Worm (Caenorhabditis elegans) whole organism, late embryonic: ENCODE data around the gene glr-2.

Experiments used
- K02D7.2 ChIP-seq: sonication (generic microtip); optimal IDR thresholded peaks from 2 replicates; lab custom pipeline; 2017; ENCODE audit warnings: mild to moderate bottlenecking, missing genetic modification characterization, missing compliant biosample characterization
- ceh-45 ChIP-seq: fragments of 200-800 bp; sonication (Bioruptor generic); IDR thresholded peaks from 2 replicates; pipeline ENCODE4 v1.3.6; 2022; ENCODE audit warnings: missing genetic modification reagents, missing genetic modification characterization, missing compliant biosample characterization
- ceh-9 ChIP-seq: sonication (generic microtip); optimal IDR thresholded peaks from 2 replicates; lab custom pipeline; 2016; ENCODE audit warnings: mild to moderate bottlenecking, missing genetic modification characterization, inconsistent platforms, missing compliant biosample characterization
- ets-4 ChIP-seq: sonication (generic microtip); optimal IDR thresholded peaks from 2 replicates; lab custom pipeline; 2016; ENCODE audit warnings: missing genetic modification characterization, missing compliant biosample characterization
- hlh-13 ChIP-seq: fragments of 200-800 bp; sonication (Bioruptor generic); optimal IDR thresholded peaks from 2 replicates; lab custom pipeline; 2018; ENCODE audit warnings: mild to moderate bottlenecking, missing genetic modification characterization, missing compliant biosample characterization
- lim-6 ChIP-seq: sonication (generic microtip); optimal IDR thresholded peaks from 2 replicates; lab custom pipeline; 2016; ENCODE audit warnings: missing genetic modification characterization, missing compliant biosample characterization
- nhr-11 ChIP-seq: fragments of 150-350 bp; optimal IDR thresholded peaks from 2 replicates; lab custom pipeline; 2014; ENCODE audit warnings: missing biosample characterization, missing genetic modification characterization
- rnt-1 ChIP-seq: sonication (generic microtip); optimal IDR thresholded peaks from 2 replicates; lab custom pipeline; 2016; ENCODE audit warnings: missing genetic modification characterization, missing compliant biosample characterization
- syd-9 ChIP-seq: sonication (generic microtip); optimal IDR thresholded peaks from 2 replicates; lab custom pipeline; 2016; ENCODE audit warnings: mild to moderate bottlenecking, missing genetic modification characterization, moderate library complexity, missing compliant biosample characterization

DNA sequence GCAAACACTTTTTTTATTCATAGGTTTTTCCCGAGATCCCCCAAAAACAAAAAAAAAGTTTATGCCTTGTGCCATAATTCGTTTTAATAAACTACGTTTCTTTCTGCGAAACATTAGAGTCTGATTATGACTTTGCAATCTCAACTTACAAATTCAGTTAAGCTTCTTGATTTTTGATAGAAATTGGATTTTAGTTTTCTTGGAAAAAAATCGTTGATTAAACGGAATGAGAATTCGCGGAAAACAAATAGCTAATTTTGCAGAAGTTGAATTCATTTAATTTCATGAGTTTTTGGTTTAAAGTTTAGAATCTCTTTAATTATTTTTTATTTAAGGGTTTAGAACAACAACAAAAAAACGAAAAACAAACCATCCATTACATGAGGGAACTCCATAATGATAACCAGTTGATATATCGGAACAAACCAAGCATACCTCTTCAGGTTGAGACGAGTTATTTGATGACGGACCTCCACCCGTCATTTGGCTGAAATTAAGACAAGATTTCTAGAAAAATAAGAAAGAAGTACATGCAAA is 29.7 kb downstream of the glr-2 start, which contains the start of gene nhr-10:
- TF ChIP-seq K02D7.2 (no peak), nhr-11 (tag; lab: Kevin White, UChicago) (no peak), hlh-13 (GFP tag; lab: Kevin White, UChicago) (no peak), lim-6 (tag; lab: Kevin White, UChicago) (no peak), syd-9 (tag; lab: Kevin White, UChicago) (no peak), ceh-45 (GFP tag; lab: Robert Waterston, UW) (no peak), rnt-1 (tag; lab: Kevin White, UChicago) (no peak), ets-4 (tag; lab: Kevin White, UChicago) (no peak), ceh-9 (tag; lab: Kevin White, UChicago) (no peak)
